Worm (Caenorhabditis elegans): ENCODE data around the gene Y73B3A.11.
"Not testable (repeated sequence)": the region's sequence is repeated elsewhere in the genome, so short reads cannot be mapped to it uniquely, and the experiment has no call there.

- TF ChIP-seq dsc-1 (tag; optimal IDR thresholded peaks at IDR 0.05); aly-2 (tag; optimal IDR thresholded peaks at IDR 0.05); lin-15B (tag; optimal IDR thresholded peaks at IDR 0.05); nhr-237 (tag; optimal IDR thresholded peaks at IDR 0.05); nhr-90 (tag; optimal IDR thresholded peaks at IDR 0.05; ENCODE audit: poor library complexity): not testable (repeated sequence)
Observed at ce11 chrX:108929-109328, 39.0 kb upstream of the Y73B3A.11 start, which contains the start of gene elk-2.

Measured in whole organism, L1 larva.